Fruit fly (Drosophila melanogaster): ENCODE measurements around the gene CG12236.

The CG12236 gene

dm6 chrX:5904377-5905085, 3.4 kb upstream of the CG12236 start:
- TF ChIP-seq CG8478 (optimal IDR thresholded peaks at IDR 0.05) (no peak), CTCF (optimal IDR thresholded peaks at IDR 0.05) (no peak)

- TF ChIP-seq CTCF (optimal IDR thresholded peaks at IDR 0.05) (no peak), CG8478 (optimal IDR thresholded peaks at IDR 0.05) (no peak)
Observed at dm6 chrX:5905086-5905400, 2.9 kb upstream of the CG12236 start.

- no peak for TF ChIP-seq CTCF (optimal IDR thresholded peaks at IDR 0.05)
- TF ChIP-seq CG8478 (optimal IDR thresholded peaks at IDR 0.05), result no peak
Observed at dm6 chrX:5905446-5905845, 2.5 kb upstream of the CG12236 start, which contains the start of gene CG4020. Gene CG4020 (plus strand): TSS chrX:5905746.

dm6 chrX:5914992-5915751, 7.2 kb downstream of the CG12236 start:
- TF ChIP-seq CG8478 (optimal IDR thresholded peaks at IDR 0.05) (no peak), CTCF (optimal IDR thresholded peaks at IDR 0.05) (no peak)

- TF ChIP-seq CTCF (optimal IDR thresholded peaks at IDR 0.05), result no peak
Observed at dm6 chrX:5915752-5916493, 8.0 kb downstream of the CG12236 start.

dm6 chrX:5916494-5917309, 8.8 kb downstream of the CG12236 start, which contains the start of the genes Shmt and CG3726:
Gene Shmt (minus strand): TSS chrX:5916797.
Gene CG3726 (plus strand): TSS chrX:5917097.
- no peak for TF ChIP-seq CG8478 (optimal IDR thresholded peaks at IDR 0.05)
- TF ChIP-seq CTCF (optimal IDR thresholded peaks at IDR 0.05), result peak in 1 of 2 experiments; percentile 7

dm6 chrX:5917310-5917988, 9.5 kb downstream of the CG12236 start:
- TF ChIP-seq CG8478 (optimal IDR thresholded peaks at IDR 0.05) (no peak), CTCF (optimal IDR thresholded peaks at IDR 0.05) (no peak)

dm6 chrX:5918499-5919126, 10.7 kb downstream of the CG12236 start:
- no peak for TF ChIP-seq CTCF (optimal IDR thresholded peaks at IDR 0.05)
- TF ChIP-seq CG8478 (optimal IDR thresholded peaks at IDR 0.05), result no peak

dm6 chrX:5920932-5921331, 13.0 kb downstream of the CG12236 start:
- TF ChIP-seq CTCF (optimal IDR thresholded peaks at IDR 0.05) (no peak), CG8478 (optimal IDR thresholded peaks at IDR 0.05) (no peak)

- TF ChIP-seq CG8478 (optimal IDR thresholded peaks at IDR 0.05) (no peak), CTCF (optimal IDR thresholded peaks at IDR 0.05) (no peak)
Observed at dm6 chrX:5922057-5922456, 14.1 kb downstream of the CG12236 start.

dm6 chrX:5923124-5923523, 15.2 kb downstream of the CG12236 start:
- no peak for TF ChIP-seq CG8478 (optimal IDR thresholded peaks at IDR 0.05)

- no peak for TF ChIP-seq CTCF (optimal IDR thresholded peaks at IDR 0.05)
- no peak for TF ChIP-seq CG8478 (optimal IDR thresholded peaks at IDR 0.05)
Observed at dm6 chrX:5924378-5924777, 16.4 kb downstream of the CG12236 start.

- TF ChIP-seq CG8478 (optimal IDR thresholded peaks at IDR 0.05), result no peak
- TF ChIP-seq CTCF (optimal IDR thresholded peaks at IDR 0.05), result no peak
Observed at dm6 chrX:5925793-5926418, 18.0 kb downstream of the CG12236 start.
